Fruit fly (Drosophila melanogaster) whole organism: Measurements from ENCODE around the gene sip1.

Experiments
- CG8478 ChIP-seq: fragments of >200 bp; optimal IDR thresholded peaks from 2 replicates; lab custom pipeline; 2018; ENCODE audit warnings: inconsistent platforms
- Dll ChIP-seq: fragments of >200 bp; optimal IDR thresholded peaks from 2 replicates; lab custom pipeline; 2017
- EcR ChIP-seq, 2 experiments: fragments of >200 bp; optimal IDR thresholded peaks; 2 replicates each; lab custom pipeline; 2017; ENCODE audit warnings: missing biosample characterization in 2 of 2, missing genetic modification characterization in 2 of 2, missing genetic modification reagents in 2 of 2
- pan ChIP-seq: fragments of >200 bp; optimal IDR thresholded peaks from 2 replicates; lab custom pipeline; 2017
- psq ChIP-seq: fragments of >200 bp; optimal IDR thresholded peaks from 2 replicates; lab custom pipeline; 2017
- usp ChIP-seq: fragments of >200 bp; optimal IDR thresholded peaks from 2 replicates; lab custom pipeline; 2017; ENCODE audit warnings: missing biosample characterization, missing genetic modification characterization, mixed read lengths

Gene sip1

dm6 chr2L:5720407-5721228 lies at the start of gene sip1, which contains the start of gene CG11149:
Gene sip1, plus strand, starts transcription at chr2L:5721051.
Gene CG11149, minus strand, starts transcription at chr2L:5720899.
- TF ChIP-seq usp (no peak), psq (lab: Kevin White, UChicago) (no peak), Dll (lab: Kevin White, UChicago) (no peak), EcR (GFP tag; optimal IDR thresholded peaks at IDR 0.05; lab: Kevin White, UChicago) (no peak), pan (lab: Kevin White, UChicago) (no peak), CG8478 (lab: Kevin White, UChicago) (no peak)

dm6 chr2L:5678282-5678681 lies 42.6 kb upstream of the sip1 start, which contains the start of gene CG12511:
Gene CG12511, plus strand, starts transcription at chr2L:5678582.
- TF ChIP-seq Dll (lab: Kevin White, UChicago) (no peak), EcR (GFP tag; optimal IDR thresholded peaks at IDR 0.05; lab: Kevin White, UChicago) (no peak), pan (lab: Kevin White, UChicago) (no peak), CG8478 (lab: Kevin White, UChicago) (no peak), usp (no peak), psq (lab: Kevin White, UChicago) (no peak)

DNA sequence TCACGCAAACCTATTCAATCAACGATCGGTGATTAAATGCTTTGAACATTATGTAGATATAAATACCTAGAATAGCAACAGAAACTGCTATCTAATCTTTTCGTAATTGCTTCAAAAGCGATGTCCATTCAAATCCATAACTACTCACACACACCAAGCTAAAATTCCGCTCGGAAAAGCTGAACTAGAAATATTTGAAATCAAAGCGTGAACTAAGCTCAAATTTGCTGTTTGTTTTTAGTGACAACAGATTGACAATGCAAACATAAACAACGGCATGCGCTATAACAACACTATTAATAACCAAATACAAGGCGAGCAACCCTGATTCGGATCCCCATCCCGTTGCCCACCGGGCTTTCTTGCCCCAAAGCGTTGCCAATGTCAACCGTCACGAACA lies 14.8 kb upstream of the sip1 start, which contains the start of gene CG7236:
Gene CG7236, plus strand, starts transcription at position 301 of the 400 bp plus-strand sequence.
- no peak for TF ChIP-seq Dll (lab: Kevin White, UChicago)
- no peak for TF ChIP-seq pan (lab: Kevin White, UChicago)
- TF ChIP-seq EcR (GFP tag; optimal IDR thresholded peaks at IDR 0.05; lab: Kevin White, UChicago) = no peak
- no peak for TF ChIP-seq CG8478 (lab: Kevin White, UChicago)
- TF ChIP-seq usp = no peak
- TF ChIP-seq psq (lab: Kevin White, UChicago) = no peak

dm6 chr2L:5716580-5716979 lies 4.3 kb upstream of the sip1 start, which contains the start of the genes CG14007 and CG34011:
Gene CG14007, minus strand, starts transcription at chr2L:5716680.
Gene CG34011, plus strand, starts transcription at chr2L:5716701.
- TF ChIP-seq psq (lab: Kevin White, UChicago) (no peak), pan (lab: Kevin White, UChicago) (no peak), EcR (GFP tag; optimal IDR thresholded peaks at IDR 0.05; lab: Kevin White, UChicago) (no peak), usp (no peak), Dll (lab: Kevin White, UChicago) (no peak)

DNA sequence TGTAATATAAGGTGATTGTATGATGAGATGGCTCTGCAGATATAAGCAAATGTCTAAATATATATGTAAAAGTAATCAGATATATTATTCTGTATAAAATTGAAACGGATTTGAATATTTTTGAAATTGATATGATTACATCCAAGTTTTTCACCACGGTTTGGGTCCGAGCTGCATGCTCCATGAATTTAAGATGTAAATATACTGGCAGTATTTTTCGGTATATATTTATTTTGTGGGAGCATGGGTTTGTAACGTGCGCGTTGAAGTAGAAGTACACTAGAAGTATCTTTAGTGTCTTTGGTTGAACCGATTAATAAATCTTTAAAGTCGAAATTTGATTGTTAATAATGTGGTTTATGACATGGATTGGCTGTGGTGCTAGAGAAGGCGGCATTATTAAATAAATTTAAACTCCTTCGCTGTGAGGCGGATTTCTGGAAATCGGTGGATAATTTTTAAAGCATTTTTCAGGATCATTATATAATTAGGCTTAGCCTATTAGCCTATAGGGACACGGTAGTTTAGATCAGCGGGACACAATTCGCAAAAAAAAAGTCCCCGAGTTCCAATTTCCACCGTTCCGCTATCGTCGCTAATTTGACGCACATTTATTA lies 3.1 kb downstream of the sip1 start:
- TF ChIP-seq usp = no peak

DNA sequence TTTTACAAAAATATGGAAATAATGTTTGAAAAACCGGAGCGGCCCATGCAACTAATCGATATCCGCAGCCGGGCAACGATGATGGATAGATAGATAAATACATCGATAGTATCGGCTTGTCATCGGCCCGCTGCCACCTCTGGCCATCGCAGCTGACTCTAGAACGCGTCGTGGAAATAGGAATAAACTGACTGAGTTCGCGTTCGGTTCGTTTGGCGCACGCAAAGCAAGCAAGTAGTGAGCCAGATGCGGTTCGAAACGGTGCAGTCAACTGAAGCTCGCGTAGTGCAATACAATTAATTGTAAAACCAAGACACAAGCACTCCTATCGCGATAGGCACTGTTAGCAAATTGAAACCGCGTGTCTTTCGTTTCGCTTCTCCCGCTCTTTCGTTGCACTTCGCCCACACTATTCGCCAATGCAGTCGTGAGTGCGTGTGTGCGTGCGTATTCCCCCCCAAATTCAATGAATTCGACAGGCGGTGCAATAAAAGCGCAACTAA lies 3.7 kb downstream of the sip1 start, which contains the start of gene CG11030:
Gene CG11030, plus strand, starts transcription at position 136 of the 503 bp plus-strand sequence.
- TF ChIP-seq Dll (lab: Kevin White, UChicago) (no peak), psq (lab: Kevin White, UChicago) (no peak), usp (no peak), pan (lab: Kevin White, UChicago) (no peak), CG8478 (lab: Kevin White, UChicago) (no peak), EcR (GFP tag; optimal IDR thresholded peaks at IDR 0.05; lab: Kevin White, UChicago) (no peak)

DNA sequence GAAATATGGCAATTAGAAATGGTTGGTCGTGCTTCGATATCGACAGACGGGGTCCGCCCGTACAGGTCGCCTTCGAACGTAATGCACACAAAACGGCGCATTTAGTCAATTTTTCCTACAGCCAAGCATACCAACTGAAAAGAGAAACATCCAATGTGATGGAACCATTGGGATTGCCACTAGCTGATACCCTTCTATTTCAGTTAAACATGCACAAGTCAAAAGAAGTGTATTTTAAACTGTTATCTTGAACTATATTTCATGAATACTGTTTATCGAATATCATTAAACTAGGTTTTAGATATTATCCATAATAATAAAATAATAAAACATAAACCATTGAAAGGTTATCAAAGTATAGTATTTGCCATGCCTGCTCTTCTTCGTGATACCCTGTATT lies 5.2 kb downstream of the sip1 start:
- TF ChIP-seq CG8478 (lab: Kevin White, UChicago) (no peak), usp (no peak), pan (lab: Kevin White, UChicago) (no peak), psq (lab: Kevin White, UChicago) (no peak), EcR (GFP tag; optimal IDR thresholded peaks at IDR 0.05; lab: Kevin White, UChicago) (no peak), Dll (lab: Kevin White, UChicago) (no peak)

DNA sequence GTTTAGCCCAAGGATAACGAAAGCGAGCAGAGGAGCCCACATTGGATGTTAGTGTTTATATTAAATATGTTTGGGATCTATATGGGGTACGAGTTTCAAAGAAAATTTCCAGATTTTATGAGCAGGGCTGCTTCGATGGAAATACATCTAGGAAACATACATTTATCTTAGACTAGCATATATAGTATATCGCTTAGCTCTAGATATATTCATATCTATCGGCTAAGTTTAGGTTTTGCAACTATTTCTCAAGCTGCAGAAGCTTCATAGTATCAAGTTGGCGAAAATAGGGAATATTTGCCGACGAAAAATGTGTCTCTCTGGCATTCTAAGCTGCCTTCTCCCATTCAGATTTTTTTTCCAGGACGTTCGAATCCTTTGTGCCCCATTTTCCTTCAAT lies 7.9 kb downstream of the sip1 start, which contains the start of gene CG14006:
Gene CG14006, minus strand, starts transcription at position 101 of the 400 bp plus-strand sequence.
- TF ChIP-seq CG8478 (lab: Kevin White, UChicago) = no peak
- TF ChIP-seq pan (lab: Kevin White, UChicago) = no peak
- TF ChIP-seq EcR (GFP tag; optimal IDR thresholded peaks at IDR 0.05; lab: Kevin White, UChicago) = no peak
- no peak for TF ChIP-seq usp
- no peak for TF ChIP-seq Dll (lab: Kevin White, UChicago)
- no peak for TF ChIP-seq psq (lab: Kevin White, UChicago)

- TF ChIP-seq pan (lab: Kevin White, UChicago) (no peak), Dll (lab: Kevin White, UChicago) (no peak)
Observed at dm6 chr2L:5730432-5730831, 9.6 kb downstream of the sip1 start.

DNA sequence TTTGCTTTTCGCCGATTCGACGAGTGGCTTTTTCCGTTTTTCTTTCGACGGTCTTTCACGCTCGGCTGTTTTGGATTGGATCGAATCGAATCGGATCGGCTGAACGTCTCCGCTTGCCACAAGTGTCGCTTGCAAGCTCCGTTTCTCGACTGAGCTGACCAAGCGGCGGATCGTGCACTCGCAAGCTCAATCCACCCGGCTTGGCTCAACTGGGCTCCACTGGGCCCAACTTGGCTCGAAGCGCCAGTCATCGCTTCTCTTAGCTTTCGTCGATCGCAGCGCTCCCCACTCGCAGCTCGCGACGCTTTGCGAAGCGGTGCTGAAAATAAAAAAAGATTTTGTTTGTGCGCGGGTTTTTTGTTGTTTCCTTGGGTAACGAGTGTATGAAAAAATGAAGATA lies 19.9 kb downstream of the sip1 start:
- TF ChIP-seq usp (no peak), CG8478 (lab: Kevin White, UChicago) (no peak), pan (lab: Kevin White, UChicago) (no peak), psq (lab: Kevin White, UChicago) (no peak), EcR (GFP tag; optimal IDR thresholded peaks at IDR 0.05; lab: Kevin White, UChicago) (no peak), Dll (lab: Kevin White, UChicago) (no peak)

dm6 chr2L:5741144-5741543 lies 20.3 kb downstream of the sip1 start, which contains the start of gene CG11147:
Gene CG11147, minus strand, starts transcription at chr2L:5741244.
- no peak for TF ChIP-seq CG8478 (lab: Kevin White, UChicago)
- no peak for TF ChIP-seq usp
- TF ChIP-seq pan (lab: Kevin White, UChicago) = no peak
- TF ChIP-seq psq (lab: Kevin White, UChicago) = no peak
- no peak for TF ChIP-seq Dll (lab: Kevin White, UChicago)
- TF ChIP-seq EcR (GFP tag; optimal IDR thresholded peaks at IDR 0.05; lab: Kevin White, UChicago) = no peak
